Worm (Caenorhabditis elegans): ENCODE results near the gene srt-68.

The srt-68 gene

DNA sequence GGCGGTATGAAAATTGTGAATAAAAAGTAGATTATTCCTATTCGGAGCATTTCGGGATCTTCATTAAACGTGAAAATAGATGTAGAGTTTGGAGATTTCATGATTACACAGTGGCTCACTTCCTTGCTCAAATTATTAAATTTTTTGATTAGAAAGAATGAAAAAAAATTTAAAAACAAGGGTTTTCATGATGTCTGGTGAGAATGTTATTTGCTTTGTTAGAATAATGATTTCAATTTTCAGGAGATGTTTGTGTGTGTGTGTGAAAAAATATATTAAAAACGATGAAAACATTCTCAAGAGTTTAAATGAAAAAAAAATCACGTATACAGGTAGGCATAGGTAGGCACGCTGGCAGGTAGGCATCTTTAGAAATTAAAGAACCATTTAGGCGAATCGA, at the start of gene srt-68:
srt-68 (minus strand) TSS at position 101 of the 400 bp plus-strand sequence.
- TF ChIP-seq mef-2 (tag; optimal IDR thresholded peaks at IDR 0.05) (no peak), nhr-85 (tag) (no peak), zip-4 (GFP tag; optimal IDR thresholded peaks at IDR 0.05) (no peak), dpl-1 (GFP tag; optimal IDR thresholded peaks at IDR 0.05) (no peak), ama-1 (optimal IDR thresholded peaks at IDR 0.05) (no peak), nhr-11 (tag; optimal IDR thresholded peaks at IDR 0.05) (no peak), lin-39 (tag; optimal IDR thresholded peaks at IDR 0.05) (no peak), fkh-4 (tag; optimal IDR thresholded peaks at IDR 0.05; ENCODE audit: borderline replicate concordance) (no peak), nhr-47 (tag; optimal IDR thresholded peaks at IDR 0.05) (no peak), tbx-2 (tag; optimal IDR thresholded peaks at IDR 0.05) (no peak), nhr-76 (tag; optimal IDR thresholded peaks at IDR 0.05) (no peak), ets-5 (GFP tag; IDR thresholded peaks at IDR 0.05) (no peak), pqm-1 (tag; optimal IDR thresholded peaks at IDR 0.05) (no peak), nhr-28 (tag; optimal IDR thresholded peaks at IDR 0.05) (no peak), ceh-82 (tag; optimal IDR thresholded peaks at IDR 0.05) (no peak), nhr-90 (tag; optimal IDR thresholded peaks at IDR 0.05; ENCODE audit: poor library complexity) (no peak)

DNA sequence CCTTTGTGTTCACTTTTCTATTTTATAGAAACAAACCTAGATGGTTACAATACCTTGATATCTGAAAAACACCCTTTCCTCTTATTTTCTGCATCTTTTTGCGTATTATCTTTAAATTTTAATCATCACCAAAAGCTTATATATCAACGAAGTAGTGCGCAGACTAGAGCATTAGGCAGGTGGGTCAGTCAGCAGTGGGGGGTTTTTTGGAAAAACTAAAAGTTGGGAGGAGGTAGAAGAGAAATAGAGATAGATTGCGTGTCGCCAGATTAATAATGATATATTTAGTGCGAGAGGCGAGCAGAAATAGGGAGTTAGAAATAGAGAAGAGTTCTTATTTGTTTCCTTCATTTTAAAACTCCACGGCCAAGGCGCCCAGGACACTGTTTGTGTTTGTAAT, 49.3 kb upstream of the srt-68 start:
- no peak for TF ChIP-seq nhr-11 (tag; optimal IDR thresholded peaks at IDR 0.05)
- peak; percentile 59 for TF ChIP-seq fkh-8 (tag; optimal IDR thresholded peaks at IDR 0.05)
- TF ChIP-seq pax-3 (tag; optimal IDR thresholded peaks at IDR 0.05), result no peak
- no peak for TF ChIP-seq sptf-1 (tag; optimal IDR thresholded peaks at IDR 0.05)
- no peak for TF ChIP-seq efl-1 (optimal IDR thresholded peaks at IDR 0.05)
- no peak for TF ChIP-seq efl-1 (GFP tag; optimal IDR thresholded peaks at IDR 0.05 in 1 of 2)
- no peak for TF ChIP-seq egl-13 (tag; optimal IDR thresholded peaks at IDR 0.05)
- TF ChIP-seq dsc-1 (tag; optimal IDR thresholded peaks at IDR 0.05), result peak; percentile 27

DNA sequence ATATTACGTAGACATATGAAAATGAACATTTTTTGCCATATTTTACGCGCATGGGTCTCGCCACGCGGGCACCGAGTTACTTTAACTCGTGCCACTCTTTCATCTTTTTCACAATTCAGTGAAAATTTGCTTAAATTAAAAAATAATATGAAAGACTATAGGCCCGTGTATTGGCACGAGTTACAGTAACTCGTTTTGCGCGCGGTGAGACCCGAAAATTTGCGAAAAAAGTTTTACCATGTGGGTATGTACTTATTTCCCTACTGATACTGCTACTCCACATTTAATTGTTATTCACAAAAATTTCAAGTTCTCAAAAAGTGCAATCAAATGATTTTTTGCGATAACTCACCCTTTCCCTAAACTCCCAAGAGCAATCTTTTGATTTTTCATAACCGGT, 45.8 kb upstream of the srt-68 start:
- no peak for TF ChIP-seq ztf-4 (tag; optimal IDR thresholded peaks at IDR 0.05)
- no peak for TF ChIP-seq C34B4.2 (tag; optimal IDR thresholded peaks at IDR 0.05)

DNA sequence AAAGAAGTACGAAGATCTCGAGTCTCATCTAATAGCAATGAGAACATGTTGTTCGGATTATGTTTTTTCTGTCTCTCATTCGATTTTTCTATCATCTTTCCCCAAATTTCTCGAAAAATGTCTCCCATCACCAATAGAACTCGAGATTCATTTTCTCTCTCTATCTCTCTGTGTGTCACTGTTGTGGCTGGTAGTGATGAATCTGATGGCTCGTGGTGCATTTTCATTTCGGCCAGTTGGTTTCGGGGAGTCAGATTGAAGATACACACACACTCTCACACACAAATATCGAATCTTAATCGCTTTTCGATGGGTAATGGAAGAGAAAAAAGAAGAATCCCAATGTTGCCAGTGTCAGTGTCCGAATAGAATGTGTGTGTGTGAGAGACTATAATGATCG, 44.0 kb upstream of the srt-68 start:
- TF ChIP-seq sptf-1 (tag; optimal IDR thresholded peaks at IDR 0.05) (no peak), efl-1 (optimal IDR thresholded peaks at IDR 0.05) (peak in 1 of 2 experiments; percentile 9), efl-1 (GFP tag; optimal IDR thresholded peaks at IDR 0.05 in 1 of 2) (no peak), blmp-1 (tag; optimal IDR thresholded peaks at IDR 0.05) (no peak), egl-13 (tag; optimal IDR thresholded peaks at IDR 0.05) (no peak), unc-98 (GFP tag; IDR thresholded peaks at IDR 0.05) (no peak), snpc-4 (tag; optimal IDR thresholded peaks at IDR 0.05) (no peak), ztf-4 (tag; optimal IDR thresholded peaks at IDR 0.05) (peak; percentile 9), lsy-2 (tag; optimal IDR thresholded peaks at IDR 0.05) (peak in 1 of 2 experiments; percentile 55), elt-2 (tag; optimal IDR thresholded peaks at IDR 0.05) (no peak), isw-1 (GFP tag; IDR thresholded peaks at IDR 0.05) (no peak), zip-4 (GFP tag; optimal IDR thresholded peaks at IDR 0.05) (no peak), hlh-4 (tag; optimal IDR thresholded peaks at IDR 0.05) (no peak), C04F5.9 (tag; optimal IDR thresholded peaks at IDR 0.05) (no peak), xbp-1 (tag; optimal IDR thresholded peaks at IDR 0.05) (no peak), nhr-20 (tag; optimal IDR thresholded peaks at IDR 0.05) (peak; percentile 17), dsc-1 (tag; optimal IDR thresholded peaks at IDR 0.05) (peak; percentile 94), pqm-1 (tag; optimal IDR thresholded peaks at IDR 0.05) (no peak), nhr-11 (tag; optimal IDR thresholded peaks at IDR 0.05) (no peak), ceh-88 (GFP tag; IDR thresholded peaks at IDR 0.05) (no peak), ceh-82 (tag; optimal IDR thresholded peaks at IDR 0.05) (no peak), lir-3 (tag; optimal IDR thresholded peaks at IDR 0.05; ENCODE audit: poor library complexity) (no peak), lin-13 (GFP tag; optimal IDR thresholded peaks at IDR 0.05) (no peak), unc-130 (tag; optimal IDR thresholded peaks at IDR 0.05) (peak; percentile 3), nhr-76 (tag; optimal IDR thresholded peaks at IDR 0.05) (no peak), nhr-19 (GFP tag; conservative IDR thresholded peaks at IDR 0.05) (peak; percentile 22; the same call in 1 of the 2 replicates), lin-35 (GFP tag; optimal IDR thresholded peaks at IDR 0.05) (no peak), ztf-11 (tag; optimal IDR thresholded peaks at IDR 0.05) (no peak), lin-39 (tag; optimal IDR thresholded peaks at IDR 0.05) (no peak), rnt-1 (tag; optimal IDR thresholded peaks at IDR 0.05) (peak; percentile 40), sup-37 (GFP tag; optimal IDR thresholded peaks at IDR 0.05) (no peak), nhr-47 (tag; optimal IDR thresholded peaks at IDR 0.05) (no peak), nhr-237 (tag; optimal IDR thresholded peaks at IDR 0.05) (no peak), tbx-2 (tag; optimal IDR thresholded peaks at IDR 0.05) (peak; percentile 18), nhr-85 (tag) (no peak), ceh-8 (GFP tag; optimal IDR thresholded peaks at IDR 0.05) (no peak), zag-1 (tag; optimal IDR thresholded peaks at IDR 0.05) (no peak)

Data from whole organism, L1 larva.